Worm (Caenorhabditis elegans) whole organism, L2 larva: ENCODE measurements around the gene B0218.5.

ENCODE experiments used
- ZK546.5 ChIP-seq: sonication (generic microtip); optimal IDR thresholded peaks from 2 replicates; lab custom pipeline; 2017; ENCODE audit warnings: missing biosample characterization, missing genetic modification characterization
- lin-13 ChIP-seq: fragments of 150-350 bp; optimal IDR thresholded peaks from 2 replicates; lab custom pipeline; 2014; ENCODE audit warnings: missing biosample characterization, missing genetic modification reagents, missing genetic modification characterization
- lin-39 ChIP-seq: fragments of 150-350 bp; optimal IDR thresholded peaks from 2 replicates; lab custom pipeline; 2014; ENCODE audit warnings: missing biosample characterization, missing genetic modification reagents, missing genetic modification characterization
- mab-5 ChIP-seq: fragments of 150-350 bp; optimal IDR thresholded peaks from 2 replicates; lab custom pipeline; 2014; ENCODE audit warnings: missing biosample characterization, missing genetic modification characterization
- snpc-4 ChIP-seq: fragments of 150-350 bp; optimal IDR thresholded peaks from 2 replicates; lab custom pipeline; 2014; ENCODE audit warnings: missing biosample characterization, missing genetic modification characterization
- unc-55 ChIP-seq: fragments of 150-350 bp; sonication (generic microtip); optimal IDR thresholded peaks from 3 replicates; lab custom pipeline; 2014; ENCODE audit warnings: missing biosample characterization, missing genetic modification reagents, missing genetic modification characterization
- unc-62 ChIP-seq: fragments of 150-350 bp; optimal IDR thresholded peaks from 2 replicates; lab custom pipeline; 2014; ENCODE audit warnings: missing biosample characterization, missing genetic modification reagents, missing genetic modification characterization

DNA sequence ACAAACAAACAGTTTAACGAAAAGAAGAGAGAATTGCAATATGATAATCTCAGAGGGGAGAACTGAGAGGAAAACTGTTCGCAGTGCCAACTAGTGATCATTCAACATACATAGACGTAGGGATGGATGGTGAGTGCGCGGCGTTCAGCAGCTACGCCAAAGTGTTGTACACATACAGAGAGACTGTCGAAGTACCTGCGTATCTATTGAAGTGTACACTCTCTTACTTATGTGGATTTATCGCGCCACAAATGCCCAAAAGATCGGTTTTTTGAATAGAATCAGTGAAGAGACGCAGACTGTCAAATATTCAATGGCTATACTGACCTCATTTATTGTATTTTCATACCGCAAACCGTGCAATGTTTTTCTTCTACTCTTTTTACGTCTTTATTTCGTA is 13.2 kb upstream of the B0218.5 start:
- TF ChIP-seq unc-62 (GFP tag; lab: Kevin White, UChicago) (no peak), snpc-4 (no peak), lin-39 (no peak), lin-13 (no peak), ZK546.5 (no peak), unc-55 (GFP tag; lab: Kevin White, UChicago) (no peak), mab-5 (tag; lab: Kevin White, UChicago) (no peak)
